Worm (Caenorhabditis elegans): ENCODE data around the gene K02E11.4.

K02E11.4 gene

DNA sequence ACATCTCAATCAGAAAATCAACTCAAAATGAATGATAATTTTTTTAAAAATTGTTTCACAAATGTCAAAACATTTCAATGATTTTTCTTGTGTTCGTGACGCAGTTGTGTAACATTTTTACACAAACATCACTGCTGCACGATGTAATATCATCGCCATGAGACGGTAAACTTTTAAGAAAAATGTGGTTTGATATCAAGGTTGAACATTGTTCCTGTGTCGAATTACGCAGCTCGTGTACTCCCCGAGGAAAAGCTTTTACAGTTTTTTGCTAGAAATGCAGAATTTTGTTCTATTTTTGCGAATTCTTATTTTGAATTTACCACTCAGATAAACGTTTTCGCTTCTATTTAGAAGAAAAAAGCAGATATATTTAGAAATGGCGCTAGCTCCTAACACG, 50.3 kb downstream of the K02E11.4 start:
- TF ChIP-seq cebp-1 (GFP tag; IDR thresholded peaks at IDR 0.05) (no peak), cebp-1 (tag; optimal IDR thresholded peaks at IDR 0.05) (peak; percentile 49), nhr-80 (tag; optimal IDR thresholded peaks at IDR 0.05) (peak; percentile 33), lir-1 (GFP tag; conservative IDR thresholded peaks at IDR 0.05) (no peak), ceh-79 (tag; optimal IDR thresholded peaks at IDR 0.05) (no peak), snpc-1.3 (tag; optimal IDR thresholded peaks at IDR 0.05; ENCODE audit: insufficient read depth) (peak; percentile 4), B0035.1 (tag; optimal IDR thresholded peaks at IDR 0.05) (no peak), lin-26 (GFP tag; IDR thresholded peaks at IDR 0.05) (peak; percentile 9; the same call in 1 of the 2 replicates), nhr-120 (GFP tag; IDR thresholded peaks at IDR 0.05) (no peak), sea-2 (GFP tag; IDR thresholded peaks at IDR 0.05) (no peak), zfh-2 (GFP tag; conservative IDR thresholded peaks at IDR 0.05) (no peak), nhr-179 (tag; optimal IDR thresholded peaks at IDR 0.05) (no peak), madf-3 (GFP tag; IDR thresholded peaks at IDR 0.05) (no peak), ztf-6 (GFP tag; IDR thresholded peaks at IDR 0.05) (no peak), ztf-22 (GFP tag; optimal IDR thresholded peaks at IDR 0.05) (no peak), D2030.7 (GFP tag; IDR thresholded peaks at IDR 0.05) (no peak), tbp1 (GFP tag; optimal IDR thresholded peaks at IDR 0.05) (peak; percentile 42), ceh-40 (GFP tag; IDR thresholded peaks at IDR 0.05) (no peak), lin-40 (tag; optimal IDR thresholded peaks at IDR 0.05) (peak; percentile 31), nfya-2 (GFP tag; IDR thresholded peaks at IDR 0.05) (no peak), F49E8.2 (tag; optimal IDR thresholded peaks at IDR 0.05; ENCODE audit: insufficient read depth) (no peak), madf-6 (GFP tag; IDR thresholded peaks at IDR 0.05) (no peak), dpff-1 (tag; optimal IDR thresholded peaks at IDR 0.05) (no peak), attf-6 (GFP tag; IDR thresholded peaks at IDR 0.05) (no peak), xnd-1 (tag; optimal IDR thresholded peaks at IDR 0.05) (no peak), attf-3 (GFP tag; conservative IDR thresholded peaks at IDR 0.05) (no peak), B0019.2 (GFP tag; conservative IDR thresholded peaks at IDR 0.05) (0 out of 2 replicates have a peak, but pooled peaks have one; percentile 13), B0261.1 (tag; optimal IDR thresholded peaks at IDR 0.05) (no peak), ceh-91 (GFP tag; IDR thresholded peaks at IDR 0.05) (no peak), akir-1 (GFP tag; optimal IDR thresholded peaks at IDR 0.05) (no peak), madf-8 (GFP tag; conservative IDR thresholded peaks at IDR 0.05) (no peak), F52B5.7 (tag; optimal IDR thresholded peaks at IDR 0.05) (peak; percentile 44), Y56A3A.18 (GFP tag; IDR thresholded peaks at IDR 0.05) (peak; percentile 39; the same call in 1 of the 2 replicates), B0336.3 (GFP tag; IDR thresholded peaks at IDR 0.05) (peak; percentile 34; the same call in 1 of the 2 replicates), snpc-3.4 (tag; optimal IDR thresholded peaks at IDR 0.05) (no peak), hsf-1 (GFP tag; IDR thresholded peaks at IDR 0.05) (no peak), tbx-9 (tag; optimal IDR thresholded peaks at IDR 0.05; ENCODE audit: borderline replicate concordance) (no peak), atf-7 (tag; optimal IDR thresholded peaks at IDR 0.05) (no peak), ekl-4 (GFP tag; IDR thresholded peaks at IDR 0.05) (peak; percentile 35; the same call in 1 of the 2 replicates), cebp-2 (GFP tag; IDR thresholded peaks at IDR 0.05) (0 out of 2 replicates have a peak, but pooled peaks have one; percentile 16), snpc-1.1 (tag; optimal IDR thresholded peaks at IDR 0.05; ENCODE audit: insufficient read depth) (no peak), ztf-25 (GFP tag; IDR thresholded peaks at IDR 0.05) (0 out of 2 replicates have a peak, but pooled peaks have one; percentile 23), somi-1 (GFP tag; optimal IDR thresholded peaks at IDR 0.05) (no peak), K11D2.4 (GFP tag; IDR thresholded peaks at IDR 0.05) (no peak), mes-4 (tag; optimal IDR thresholded peaks at IDR 0.05) (no peak), mcd-1 (GFP tag; IDR thresholded peaks at IDR 0.05) (0 out of 2 replicates have a peak, but pooled peaks have one; percentile 10), athp-1 (tag; optimal IDR thresholded peaks at IDR 0.05) (no peak), Y53G8AR.9 (GFP tag; conservative IDR thresholded peaks at IDR 0.05) (peak; percentile 60; the same call in 1 of the 2 replicates)

Data from whole organism, young adult.